Worm (Caenorhabditis elegans): Measurements from ENCODE around the gene mrps-18.C.

The mrps-18.C gene

DNA sequence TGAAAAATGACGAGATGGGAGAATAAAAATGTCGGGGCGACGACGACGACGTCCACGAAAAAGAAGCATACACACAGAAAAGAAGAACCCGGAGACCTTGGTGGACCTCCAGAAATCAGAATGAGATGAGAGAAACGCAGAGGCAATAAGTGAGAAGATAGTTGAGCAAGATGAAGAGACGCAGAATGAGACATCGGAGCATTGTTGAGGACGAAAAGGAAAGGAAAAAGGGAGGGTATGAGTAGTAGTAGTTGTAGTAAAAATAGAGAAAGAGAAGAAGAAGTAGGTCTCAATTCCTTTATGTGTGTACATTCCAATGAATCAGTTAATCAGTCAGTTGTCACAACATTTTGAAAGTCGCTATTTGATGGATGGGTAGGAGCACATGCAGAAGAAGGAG is 6.7 kb upstream of the mrps-18.C start, which contains the start of gene T14B4.8 (continued):
- TF ChIP-seq pqm-1 (tag; optimal IDR thresholded peaks at IDR 0.05) (no peak), mab-9 (GFP tag; IDR thresholded peaks at IDR 0.05) (no peak), Y116A8C.19 (tag; optimal IDR thresholded peaks at IDR 0.05; ENCODE audit: borderline replicate concordance) (no peak), lin-14 (GFP tag; optimal IDR thresholded peaks at IDR 0.05) (peak; percentile 69), nhr-84 (tag; optimal IDR thresholded peaks at IDR 0.05) (no peak), nhr-71 (tag; optimal IDR thresholded peaks at IDR 0.05) (peak; percentile 33), lin-35 (GFP tag; optimal IDR thresholded peaks at IDR 0.05) (peak in 1 of 2 experiments; percentile 11)

DNA sequence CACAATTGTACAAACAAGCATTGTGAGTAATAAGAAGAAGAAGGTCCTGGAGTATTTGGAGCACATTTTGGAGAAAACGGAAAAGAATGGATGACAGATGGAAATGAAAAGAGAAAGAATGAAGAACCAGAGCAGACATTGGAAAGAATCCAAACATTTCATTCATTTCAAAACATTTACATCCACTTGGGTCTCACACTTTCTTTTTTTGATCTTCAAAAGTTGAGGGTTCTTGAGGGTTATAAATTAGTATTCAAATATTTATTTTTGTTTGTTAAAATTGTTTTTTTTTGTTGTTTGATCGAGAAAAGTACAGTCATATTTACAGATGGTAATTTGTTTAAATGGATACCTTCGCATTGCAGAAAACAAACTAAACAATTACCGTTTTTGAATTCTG is 2.3 kb upstream of the mrps-18.C start, which contains the start of gene T14B4.9:
Gene T14B4.9 (minus strand): TSS at position 101 of the 400 bp plus-strand sequence.
- TF ChIP-seq efl-3 (GFP tag; optimal IDR thresholded peaks at IDR 0.05) (no peak), unc-98 (GFP tag; IDR thresholded peaks at IDR 0.05) (no peak), skn-1 (tag; optimal IDR thresholded peaks at IDR 0.05) (no peak), nhr-71 (tag; optimal IDR thresholded peaks at IDR 0.05) (no peak), mdl-1 (tag; optimal IDR thresholded peaks at IDR 0.05) (no peak), mab-9 (GFP tag; IDR thresholded peaks at IDR 0.05) (no peak), ceh-90 (tag; optimal IDR thresholded peaks at IDR 0.05) (no peak), xbp-1 (tag; optimal IDR thresholded peaks at IDR 0.05) (no peak), ces-1 (GFP tag; optimal IDR thresholded peaks at IDR 0.05) (no peak), hlh-4 (tag; optimal IDR thresholded peaks at IDR 0.05) (no peak), nhr-90 (tag; optimal IDR thresholded peaks at IDR 0.05; ENCODE audit: poor library complexity) (no peak), ztf-11 (tag; optimal IDR thresholded peaks at IDR 0.05) (no peak), ceh-8 (GFP tag; optimal IDR thresholded peaks at IDR 0.05) (no peak), tbx-2 (tag; optimal IDR thresholded peaks at IDR 0.05) (no peak), rnt-1 (tag; optimal IDR thresholded peaks at IDR 0.05) (no peak), nhr-84 (tag; optimal IDR thresholded peaks at IDR 0.05) (no peak)

DNA sequence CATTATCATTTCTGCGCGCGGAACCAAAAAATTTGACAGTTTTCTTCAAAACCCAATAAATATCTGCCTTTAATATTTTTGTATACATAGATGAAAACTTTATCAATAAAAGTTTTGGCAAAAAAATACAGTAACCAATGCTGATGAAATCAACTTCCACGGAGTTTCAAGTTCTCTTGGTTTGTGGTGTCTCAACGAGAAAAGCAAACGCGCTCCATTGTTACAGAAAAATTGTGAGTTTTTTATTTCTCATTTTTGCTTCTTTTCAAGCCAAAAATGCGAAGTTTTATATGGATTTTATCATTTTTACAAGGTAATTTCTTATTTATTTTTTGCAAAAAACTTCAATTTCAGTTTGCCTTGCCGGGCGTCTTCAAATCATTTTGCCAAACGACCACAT is 1.3 kb upstream of the mrps-18.C start, which contains the start of gene T14B4.3:
Gene T14B4.3 (plus strand): TSS at position 264 of the 400 bp plus-strand sequence.
- TF ChIP-seq lin-14 (GFP tag; optimal IDR thresholded peaks at IDR 0.05), result peak; percentile 75
- no peak for TF ChIP-seq zag-1 (tag; optimal IDR thresholded peaks at IDR 0.05)
- no peak for TF ChIP-seq snpc-4 (tag; optimal IDR thresholded peaks at IDR 0.05)
- TF ChIP-seq pag-3 (tag; optimal IDR thresholded peaks at IDR 0.05; ENCODE audit: borderline replicate concordance, insufficient read depth), result no peak
- TF ChIP-seq unc-62 (GFP tag; optimal IDR thresholded peaks at IDR 0.05), result no peak
- peak; percentile 26 for TF ChIP-seq jun-1 (tag; optimal IDR thresholded peaks at IDR 0.05)
- peak; percentile 60 for TF ChIP-seq snu-23 (GFP tag; optimal IDR thresholded peaks at IDR 0.05)
- no peak for TF ChIP-seq nhr-84 (tag; optimal IDR thresholded peaks at IDR 0.05)
- peak; percentile 14 for TF ChIP-seq unc-86 (tag; optimal IDR thresholded peaks at IDR 0.05)
- TF ChIP-seq C34B4.2 (tag; optimal IDR thresholded peaks at IDR 0.05), result no peak
- peak in 1 of 2 experiments; percentile 67 for TF ChIP-seq ztf-11 (tag; optimal IDR thresholded peaks at IDR 0.05)
- TF ChIP-seq mep-1 (tag; optimal IDR thresholded peaks at IDR 0.05), result peak; percentile 57
- peak in 1 of 2 experiments; percentile 35 for TF ChIP-seq mdl-1 (tag; optimal IDR thresholded peaks at IDR 0.05)
- TF ChIP-seq zip-4 (GFP tag; optimal IDR thresholded peaks at IDR 0.05), result no peak
- no peak for TF ChIP-seq ets-5 (GFP tag; IDR thresholded peaks at IDR 0.05)
- TF ChIP-seq sptf-1 (tag; optimal IDR thresholded peaks at IDR 0.05), result no peak
- no peak for TF ChIP-seq aly-2 (tag; optimal IDR thresholded peaks at IDR 0.05)
- TF ChIP-seq nhr-19 (GFP tag; conservative IDR thresholded peaks at IDR 0.05), result peak; percentile 31; the same call in 1 of the 2 replicates
- TF ChIP-seq nhr-85 (tag), result peak; percentile 43
- no peak for TF ChIP-seq nhr-12 (tag; optimal IDR thresholded peaks at IDR 0.05)
- no peak for TF ChIP-seq ztf-4 (tag; optimal IDR thresholded peaks at IDR 0.05)
- TF ChIP-seq nhr-71 (tag; optimal IDR thresholded peaks at IDR 0.05), result peak; percentile 73
- TF ChIP-seq ceh-63 (GFP tag; optimal IDR thresholded peaks at IDR 0.05), result no peak
- no peak for TF ChIP-seq pqm-1 (tag; optimal IDR thresholded peaks at IDR 0.05)
- TF ChIP-seq egl-13 (tag; optimal IDR thresholded peaks at IDR 0.05), result no peak
- TF ChIP-seq nhr-76 (tag; optimal IDR thresholded peaks at IDR 0.05), result no peak
- peak in 2 of 3 experiments; percentile 41 to 64 for TF ChIP-seq ceh-82 (tag; optimal IDR thresholded peaks at IDR 0.05)
- no peak for TF ChIP-seq aha-1 (tag; optimal IDR thresholded peaks at IDR 0.05)
- peak in 1 of 6 experiments; percentile 47 for TF ChIP-seq elt-3 (tag; optimal IDR thresholded peaks at IDR 0.05)
- peak; percentile 20 for TF ChIP-seq vab-15 (tag; optimal IDR thresholded peaks at IDR 0.05)
- TF ChIP-seq sup-37 (GFP tag; optimal IDR thresholded peaks at IDR 0.05), result no peak
- TF ChIP-seq fkh-8 (tag; optimal IDR thresholded peaks at IDR 0.05), result peak; percentile 56
- peak; percentile 61 for TF ChIP-seq nhr-47 (tag; optimal IDR thresholded peaks at IDR 0.05)
- TF ChIP-seq fkh-4 (tag; optimal IDR thresholded peaks at IDR 0.05; ENCODE audit: borderline replicate concordance), result no peak
